Fruit fly (Drosophila melanogaster): ENCODE results near the gene Gr8a.

The Gr8a gene

DNA sequence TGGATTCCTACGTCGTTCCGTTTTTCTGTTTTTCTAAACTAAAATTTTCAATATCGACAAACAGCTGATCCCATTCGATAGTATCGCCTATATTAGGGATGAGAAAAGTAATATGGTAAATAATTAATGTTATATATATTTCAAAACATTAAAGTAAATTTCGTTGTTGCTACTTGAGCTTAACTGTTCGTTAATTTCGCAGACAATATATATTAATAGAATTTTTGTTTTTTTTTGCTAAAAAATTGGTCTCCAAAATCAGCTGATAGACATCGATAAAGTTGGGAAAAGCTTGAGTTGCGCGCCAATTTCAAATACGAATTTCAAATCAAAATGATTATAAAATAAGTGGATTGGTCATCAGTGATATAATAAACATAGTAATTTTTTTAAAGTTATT, 30.6 kb upstream of the Gr8a start, which contains the start of gene CG12118:
Gene CG12118, minus strand, starts transcription at position 53 of the 400 bp plus-strand sequence.
- peak; percentile 41 for TF ChIP-seq Sox14 (GFP tag; optimal IDR thresholded peaks at IDR 0.05)
- TF ChIP-seq CG3032 (tag; optimal IDR thresholded peaks at IDR 0.05), result peak; percentile 61
- TF ChIP-seq Hr4 (GFP tag; optimal IDR thresholded peaks at IDR 0.05), result peak; percentile 65
- peak; percentile 62 for TF ChIP-seq CG32006 (GFP tag; optimal IDR thresholded peaks at IDR 0.05)
- TF ChIP-seq CG6276 (GFP tag; optimal IDR thresholded peaks at IDR 0.05), result no peak
- peak; percentile 45 for TF ChIP-seq CG8319 (GFP tag; optimal IDR thresholded peaks at IDR 0.05)
- peak; percentile 83 for TF ChIP-seq CG10631 (GFP tag; optimal IDR thresholded peaks at IDR 0.05)
- peak; percentile 68 for TF ChIP-seq CG6792 (GFP tag; optimal IDR thresholded peaks at IDR 0.05)
- TF ChIP-seq dac (GFP tag; optimal IDR thresholded peaks at IDR 0.05), result no peak
- TF ChIP-seq Met (GFP tag; optimal IDR thresholded peaks at IDR 0.05), result peak; percentile 74
- no peak for TF ChIP-seq CG6808 (GFP tag; optimal IDR thresholded peaks at IDR 0.05)
- no peak for TF ChIP-seq svp (GFP tag)
- peak; percentile 69 for TF ChIP-seq topi (GFP tag; optimal IDR thresholded peaks at IDR 0.05)
- TF ChIP-seq CG6163 (GFP tag; IDR thresholded peaks at IDR 0.05), result no peak; the same call in 1 of the 3 replicates
- TF ChIP-seq CG31627 (GFP tag; optimal IDR thresholded peaks at IDR 0.05), result peak; percentile 53
- peak; percentile 62 for TF ChIP-seq cyc (GFP tag; optimal IDR thresholded peaks at IDR 0.05)
- TF ChIP-seq CG6854 (GFP tag; optimal IDR thresholded peaks at IDR 0.05), result no peak
- TF ChIP-seq CG1621 (tag; optimal IDR thresholded peaks at IDR 0.05), result peak; percentile 18
- TF ChIP-seq net (GFP tag; optimal IDR thresholded peaks at IDR 0.05), result peak; percentile 52
- TF ChIP-seq Ets21C (GFP tag; optimal IDR thresholded peaks at IDR 0.05), result peak; percentile 53
- peak; percentile 53 for TF ChIP-seq Eip75B (GFP tag; optimal IDR thresholded peaks at IDR 0.05)
- peak; percentile 19 for TF ChIP-seq Sox15 (GFP tag; optimal IDR thresholded peaks at IDR 0.05)
- peak; percentile 49 for TF ChIP-seq Ets96B (tag; optimal IDR thresholded peaks at IDR 0.05)
- TF ChIP-seq CG3919 (GFP tag; optimal IDR thresholded peaks at IDR 0.05), result peak; percentile 71
- TF ChIP-seq Smox (GFP tag; optimal IDR thresholded peaks at IDR 0.05), result peak; percentile 70
- TF ChIP-seq Eip78C (GFP tag), result peak; percentile 87
- TF ChIP-seq fd59A (GFP tag; optimal IDR thresholded peaks at IDR 0.05), result no peak
- peak; percentile 66 for TF ChIP-seq Lpt (GFP tag; optimal IDR thresholded peaks at IDR 0.05)
- TF ChIP-seq esn (GFP tag; optimal IDR thresholded peaks at IDR 0.05), result peak; percentile 84
- no peak; the same call in 1 of the 3 replicates for TF ChIP-seq eg (GFP tag; IDR thresholded peaks at IDR 0.05)
- TF ChIP-seq ss (GFP tag; optimal IDR thresholded peaks at IDR 0.05), result no peak
- TF ChIP-seq CG34406 (GFP tag; optimal IDR thresholded peaks at IDR 0.05), result peak; percentile 69
- TF ChIP-seq CG10669 (GFP tag; optimal IDR thresholded peaks at IDR 0.05), result peak; percentile 47
- TF ChIP-seq pdm3 (GFP tag; optimal IDR thresholded peaks at IDR 0.05), result peak; percentile 79
- peak; percentile 72 for TF ChIP-seq CG15336 (GFP tag; IDR thresholded peaks at IDR 0.05)
- no peak for TF ChIP-seq Blimp-1 (GFP tag; optimal IDR thresholded peaks at IDR 0.05)
- peak; percentile 77 for TF ChIP-seq acj6 (GFP tag; optimal IDR thresholded peaks at IDR 0.05)
- TF ChIP-seq Hr39 (GFP tag; optimal IDR thresholded peaks at IDR 0.05), result peak; percentile 44
- TF ChIP-seq CG8632 (GFP tag; optimal IDR thresholded peaks at IDR 0.05), result peak; percentile 69
- peak; percentile 45 for TF ChIP-seq Eip93F (GFP tag; optimal IDR thresholded peaks at IDR 0.05)
- peak; percentile 45 for TF ChIP-seq vri (GFP tag; optimal IDR thresholded peaks at IDR 0.05)
- peak; percentile 74 for TF ChIP-seq OdsH (GFP tag; optimal IDR thresholded peaks at IDR 0.05)
- TF ChIP-seq CG9139 (GFP tag; optimal IDR thresholded peaks at IDR 0.05), result no peak
- TF ChIP-seq CG8119 (GFP tag; IDR thresholded peaks at IDR 0.05), result peak; percentile 67
- no peak for TF ChIP-seq CG16779 (tag; optimal IDR thresholded peaks at IDR 0.05)
- peak; percentile 74 for TF ChIP-seq Sox102F (GFP tag; optimal IDR thresholded peaks at IDR 0.05)
- TF ChIP-seq spab (GFP tag; optimal IDR thresholded peaks at IDR 0.05), result no peak
- no peak for TF ChIP-seq Hr38 (GFP tag; optimal IDR thresholded peaks at IDR 0.05)
- peak; percentile 58; the same call in 1 of the 2 replicates for TF ChIP-seq CG11294 (GFP tag; IDR thresholded peaks at IDR 0.05)
- peak; percentile 50 for TF ChIP-seq fkh (GFP tag; optimal IDR thresholded peaks at IDR 0.05)
- no peak for TF ChIP-seq CG4318 (GFP tag; optimal IDR thresholded peaks at IDR 0.05)
- no peak for TF ChIP-seq fd85E (GFP tag; optimal IDR thresholded peaks at IDR 0.05)
- peak; percentile 5 for TF ChIP-seq CG11762 (GFP tag; optimal IDR thresholded peaks at IDR 0.05; ENCODE audit: insufficient read depth)
